Worm (Caenorhabditis elegans) whole organism, early embryonic: ENCODE data around the gene sdz-36.

Source experiments
- aly-1 ChIP-seq: sonication (generic microtip); optimal IDR thresholded peaks from 2 replicates; lab custom pipeline; 2016; ENCODE audit warnings: missing genetic modification characterization, missing compliant biosample characterization
- ama-1 ChIP-seq: fragments of 150-350 bp; optimal IDR thresholded peaks from 2 replicates; lab custom pipeline; 2014
- ceh-36 ChIP-seq: sonication (generic microtip); optimal IDR thresholded peaks from 2 replicates; lab custom pipeline; 2016; ENCODE audit warnings: missing genetic modification characterization, inconsistent platforms, missing compliant biosample characterization
- hmbx-1 ChIP-seq: sonication (generic microtip); optimal IDR thresholded peaks from 2 replicates; lab custom pipeline; 2016; ENCODE audit warnings: mild to moderate bottlenecking, missing genetic modification characterization, missing compliant biosample characterization
- hnd-1 ChIP-seq: sonication (generic microtip); optimal IDR thresholded peaks from 2 replicates; lab custom pipeline; 2016; ENCODE audit warnings: missing genetic modification characterization, missing compliant biosample characterization
- pes-1 ChIP-seq: fragments of 200-800 bp; sonication (Bioruptor generic); IDR thresholded peaks from 2 replicates; pipeline ENCODE4 v1.3.6; 2022; ENCODE audit warnings: missing genetic modification reagents, missing genetic modification characterization, missing compliant biosample characterization
- scrt-1 ChIP-seq: fragments of 200-800 bp; sonication (Bioruptor generic); IDR thresholded peaks from 2 replicates; pipeline ENCODE4 v1.3.6; 2022; ENCODE audit warnings: missing genetic modification characterization, missing compliant biosample characterization
- sea-1 ChIP-seq: fragments of 200-800 bp; sonication (Bioruptor generic); conservative IDR thresholded peaks from 2 replicates; pipeline ENCODE4 v1.3.6; 2022; ENCODE audit warnings: missing genetic modification characterization, missing compliant biosample characterization

DNA sequence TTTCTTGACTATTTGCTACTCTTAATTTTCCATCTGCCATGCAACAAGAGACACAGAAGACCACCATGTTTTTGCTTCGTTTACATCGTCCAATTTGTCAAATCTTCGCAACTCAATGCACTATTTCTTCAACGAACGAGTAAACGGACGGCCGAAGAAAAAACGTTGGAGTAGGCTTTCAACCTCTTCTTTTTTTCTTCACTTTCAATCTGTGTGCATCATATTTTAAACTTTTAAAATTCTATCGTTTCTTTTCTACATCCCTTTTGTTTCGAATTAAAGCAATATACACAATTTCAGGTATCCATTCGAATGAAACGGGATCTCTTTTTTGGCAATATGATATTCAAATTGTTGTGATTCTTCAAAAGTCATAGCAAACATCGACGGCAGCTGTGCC, 33.0 kb upstream of the sdz-36 start, which contains the start of gene acc-1:
- TF ChIP-seq pes-1 (GFP tag; lab: Robert Waterston, UW) (no peak), ama-1 (lab: Kevin White, UChicago) (no peak), aly-1 (tag; lab: Kevin White, UChicago) (no peak), hnd-1 (tag; lab: Kevin White, UChicago) (no peak), ceh-36 (tag; lab: Kevin White, UChicago) (no peak), scrt-1 (GFP tag; lab: Robert Waterston, UW) (no peak), hmbx-1 (tag; lab: Kevin White, UChicago) (no peak), sea-1 (GFP tag; lab: Robert Waterston, UW) (no peak)
